Worm (Caenorhabditis elegans): ENCODE results near the gene cka-2.

DNA sequence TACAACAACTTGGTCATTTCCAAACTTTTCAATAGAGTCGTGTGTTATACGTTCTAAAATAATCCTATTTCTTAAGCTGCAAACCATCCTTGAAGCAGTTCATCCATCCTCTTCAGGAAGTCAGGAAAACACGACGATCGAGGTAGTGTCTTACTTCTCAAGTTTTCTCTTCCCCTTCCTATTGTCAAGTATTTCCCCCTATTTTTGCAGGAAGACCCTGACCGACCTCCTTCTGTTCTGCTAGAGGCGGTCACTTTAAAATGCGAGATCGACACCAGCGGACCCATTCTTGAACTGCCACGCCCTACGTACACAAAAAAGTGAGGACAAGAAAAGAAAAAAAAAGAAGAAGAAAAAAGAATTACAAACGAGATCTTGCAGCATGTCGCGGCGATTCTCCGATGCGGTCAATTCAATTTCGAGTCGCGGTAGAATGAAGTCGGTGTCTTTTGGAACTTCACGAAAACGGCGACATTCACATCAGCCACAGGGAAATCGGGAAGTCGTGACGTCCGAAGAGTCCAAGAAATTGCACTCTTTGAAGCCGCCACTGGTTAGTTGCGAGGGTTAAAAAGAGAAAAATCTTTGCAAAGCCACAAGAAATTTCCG lies 37.0 kb downstream of the cka-2 start:
- TF ChIP-seq zip-8 (tag; optimal IDR thresholded peaks at IDR 0.05) (no peak), mep-1 (tag; optimal IDR thresholded peaks at IDR 0.05) (no peak), hlh-1 (tag; optimal IDR thresholded peaks at IDR 0.05) (no peak), blmp-1 (tag; optimal IDR thresholded peaks at IDR 0.05) (no peak), ztf-11 (tag; optimal IDR thresholded peaks at IDR 0.05) (no peak), flh-1 (GFP tag; optimal IDR thresholded peaks at IDR 0.05) (no peak), pha-4 (tag; optimal IDR thresholded peaks at IDR 0.05) (no peak), lsy-2 (tag; optimal IDR thresholded peaks at IDR 0.05) (no peak)

Data from whole organism, mixed stage, embryonic.